Fruit fly (Drosophila melanogaster): ENCODE results near the gene caz.

- TF ChIP-seq psq (optimal IDR thresholded peaks at IDR 0.05) (no peak), h (optimal IDR thresholded peaks at IDR 0.05) (no peak), insv (optimal IDR thresholded peaks at IDR 0.05) (no peak), ttk (optimal IDR thresholded peaks at IDR 0.05) (no peak)
Observed at dm6 chrX:16270795-16271194, 17.8 kb upstream of the caz start, which contains the start of gene Mfe2.
